Fruit fly (Drosophila melanogaster) whole organism, adult: ENCODE results near the gene Mocs2A.

ENCODE experiments used
- CG11617 ChIP-seq: fragments of 200-800 bp; sonication (Bioruptor generic); optimal IDR thresholded peaks from 2 replicates; lab custom pipeline; 2017; ENCODE audit warnings: mild to moderate bottlenecking, missing biosample characterization, missing genetic modification reagents, missing genetic modification characterization
- CG14711 ChIP-seq: fragments of 200-800 bp; sonication (Bioruptor generic); optimal IDR thresholded peaks from 2 replicates; lab custom pipeline; 2018; ENCODE audit warnings: missing biosample characterization, mild to moderate bottlenecking, missing genetic modification characterization, moderate library complexity
- CG1620 ChIP-seq: fragments of 200-800 bp; sonication (Bioruptor generic); optimal IDR thresholded peaks from 2 replicates; lab custom pipeline; 2016; ENCODE audit warnings: missing biosample characterization, missing genetic modification characterization
- CG5204 ChIP-seq: fragments of 200-800 bp; sonication (Bioruptor generic); optimal IDR thresholded peaks from 2 replicates; lab custom pipeline; 2016; ENCODE audit warnings: missing biosample characterization, missing genetic modification characterization
- Clk ChIP-seq: fragments of 200-800 bp; sonication (Bioruptor generic); optimal IDR thresholded peaks from 2 replicates; lab custom pipeline; 2017; ENCODE audit warnings: missing biosample characterization, missing genetic modification characterization
- Crg-1 ChIP-seq: fragments of 200-800 bp; sonication (Bioruptor generic); optimal IDR thresholded peaks from 2 replicates; lab custom pipeline; 2016; ENCODE audit warnings: missing biosample characterization, missing genetic modification characterization
- Hr96 ChIP-seq: fragments of 200-800 bp; sonication (Bioruptor generic); optimal IDR thresholded peaks from 2 replicates; lab custom pipeline; 2016; ENCODE audit warnings: missing biosample characterization, missing genetic modification characterization
- bab1 ChIP-seq: fragments of 200-800 bp; sonication (Bioruptor generic); optimal IDR thresholded peaks from 3 replicates; lab custom pipeline; 2019; ENCODE audit warnings: missing biosample characterization, mild to moderate bottlenecking, missing genetic modification characterization, moderate library complexity
- cic ChIP-seq: fragments of 200-800 bp; sonication (Bioruptor generic); optimal IDR thresholded peaks from 2 replicates; lab custom pipeline; 2017; ENCODE audit warnings: missing biosample characterization, mild to moderate bottlenecking, missing genetic modification characterization, moderate library complexity
- cnc ChIP-seq, 2 experiments: fragments of >200 bp; optimal IDR thresholded peaks; 2 replicates each; lab custom pipeline; 2017
- kay ChIP-seq: fragments of 200-800 bp; sonication (Bioruptor generic); peaks from one replicate; lab custom pipeline; 2016; ENCODE audit warnings: missing biosample characterization, missing genetic modification characterization, borderline replicate concordance
- ovo ChIP-seq: fragments of 200-800 bp; sonication (Bioruptor generic); optimal IDR thresholded peaks from 2 replicates; lab custom pipeline; 2016; ENCODE audit warnings: missing biosample characterization, missing genetic modification characterization
- toe ChIP-seq: fragments of 200-800 bp; sonication (Bioruptor generic); optimal IDR thresholded peaks from 2 replicates; lab custom pipeline; 2016; ENCODE audit warnings: missing biosample characterization, missing genetic modification characterization

- TF ChIP-seq CG14711 (tag; lab: Kevin White, UChicago) (peak; percentile 1), CG1620 (GFP tag; lab: Kevin White, UChicago) (no peak), kay (GFP tag; lab: Kevin White, UChicago) (peak; percentile 37), bab1 (GFP tag; lab: Kevin White, UChicago) (no peak), cnc (optimal IDR thresholded peaks at IDR 0.05; lab: Kevin White, UChicago) (peak in 1 of 2 experiments; percentile 69), cic (GFP tag; lab: Kevin White, UChicago) (no peak), ovo (GFP tag; lab: Kevin White, UChicago) (no peak), Hr96 (GFP tag; lab: Kevin White, UChicago) (peak; percentile 21), toe (GFP tag; lab: Kevin White, UChicago) (peak; percentile 43), CG5204 (peak; percentile 5), CG11617 (no peak), Crg-1 (no peak), Clk (no peak)
Observed at dm6 chr3R:25127231-25127689, at the start of gene Mocs2A, which contains the start of the genes Mocs2B and Clbn.
